Worm (Caenorhabditis elegans): ENCODE measurements around the gene F59B10.3.

Gene F59B10.3

DNA sequence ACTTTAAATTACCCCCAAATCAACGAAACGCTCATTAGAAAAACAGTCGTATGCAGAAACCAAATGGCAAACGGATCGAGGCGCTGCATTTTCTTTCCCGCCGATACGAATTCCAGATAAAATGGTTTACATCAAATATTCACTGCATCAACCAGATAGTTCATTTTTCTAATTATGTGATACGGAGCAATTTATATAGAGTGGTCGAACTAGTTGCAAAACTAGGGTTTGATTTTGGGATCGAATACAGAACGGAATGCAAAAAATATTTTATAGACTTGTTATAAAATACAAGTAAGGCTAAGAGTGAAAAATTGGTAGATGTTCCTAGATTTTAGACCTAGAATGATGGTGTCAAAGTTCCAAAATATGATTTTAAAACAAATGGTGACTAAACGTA lies 9.5 kb downstream of the F59B10.3 start:
- TF ChIP-seq snpc-4 (tag; optimal IDR thresholded peaks at IDR 0.05) (no peak), bed-3 (GFP tag; optimal IDR thresholded peaks at IDR 0.05) (no peak), ceh-39 (tag; optimal IDR thresholded peaks at IDR 0.05) (no peak), mab-5 (tag; optimal IDR thresholded peaks at IDR 0.05) (no peak), blmp-1 (tag; optimal IDR thresholded peaks at IDR 0.05) (no peak), sem-2 (GFP tag; optimal IDR thresholded peaks at IDR 0.05) (no peak), flh-1 (GFP tag; optimal IDR thresholded peaks at IDR 0.05) (no peak), nhr-12 (tag; optimal IDR thresholded peaks at IDR 0.05) (no peak), unc-120 (tag; optimal IDR thresholded peaks at IDR 0.05; ENCODE audit: poor library complexity, severe bottlenecking) (no peak), ceh-83 (GFP tag; optimal IDR thresholded peaks at IDR 0.05) (no peak), nhr-2 (tag; optimal IDR thresholded peaks at IDR 0.05) (no peak), pha-4 (tag; optimal IDR thresholded peaks at IDR 0.05) (no peak), hlh-1 (tag; optimal IDR thresholded peaks at IDR 0.05) (no peak), elt-3 (tag; optimal IDR thresholded peaks at IDR 0.05) (no peak), sptf-1 (tag; optimal IDR thresholded peaks at IDR 0.05) (no peak), ces-1 (GFP tag; optimal IDR thresholded peaks at IDR 0.05) (no peak), lin-32 (GFP tag; optimal IDR thresholded peaks at IDR 0.05) (no peak), cnd-1 (tag; optimal IDR thresholded peaks at IDR 0.05) (no peak), tbx-8 (GFP tag; optimal IDR thresholded peaks at IDR 0.05) (no peak)

DNA sequence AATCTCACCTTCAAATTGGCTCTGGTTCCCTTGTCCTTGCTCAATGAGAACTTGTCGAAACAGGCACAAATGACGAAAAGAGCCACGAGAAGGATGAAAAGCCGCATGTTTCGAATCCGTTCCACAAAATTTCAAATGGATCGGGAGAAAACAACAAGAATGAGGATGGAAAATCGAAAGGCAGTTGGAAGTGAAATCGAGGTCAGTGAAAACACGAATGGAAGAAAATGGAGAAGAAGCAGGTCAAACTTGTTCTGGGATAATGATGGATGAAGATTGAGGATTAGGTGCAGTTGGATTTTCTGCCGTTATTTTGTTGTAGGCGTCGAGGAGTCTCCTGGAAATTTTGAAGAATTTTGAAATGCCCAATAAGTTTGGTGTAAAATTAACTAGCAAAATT lies 12.7 kb downstream of the F59B10.3 start:
- TF ChIP-seq nhr-12 (tag; optimal IDR thresholded peaks at IDR 0.05), result no peak
- TF ChIP-seq M03D4.4 (tag; optimal IDR thresholded peaks at IDR 0.05), result no peak
- no peak for TF ChIP-seq sem-2 (GFP tag; optimal IDR thresholded peaks at IDR 0.05)
- TF ChIP-seq bed-3 (GFP tag; optimal IDR thresholded peaks at IDR 0.05), result no peak
- TF ChIP-seq snpc-4 (tag; optimal IDR thresholded peaks at IDR 0.05), result no peak
- TF ChIP-seq ceh-83 (GFP tag; optimal IDR thresholded peaks at IDR 0.05), result no peak
- no peak for TF ChIP-seq lsy-2 (tag; optimal IDR thresholded peaks at IDR 0.05)

DNA sequence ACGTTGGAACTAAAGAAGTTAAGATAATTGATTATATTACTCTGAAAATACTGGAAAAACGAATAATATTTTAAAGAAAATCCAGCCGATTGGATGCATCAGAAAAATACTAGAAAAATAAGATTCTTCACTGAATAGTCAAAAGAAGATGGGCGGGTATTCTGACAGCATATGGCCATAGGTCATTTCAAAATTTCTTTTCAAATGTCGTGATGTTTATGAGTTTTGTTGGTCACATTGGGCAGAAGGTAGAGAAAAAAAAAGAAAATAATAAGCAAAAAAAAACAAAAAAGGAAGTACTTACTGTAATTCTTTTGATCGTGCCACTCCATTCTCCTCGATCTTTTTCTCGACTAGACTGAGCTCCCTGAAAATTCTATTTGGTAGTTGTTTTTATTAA lies 13.2 kb downstream of the F59B10.3 start, which contains the start of gene F59B10.5:
F59B10.5 (minus strand) TSS at position 101 of the 400 bp plus-strand sequence.
- no peak for TF ChIP-seq nhr-12 (tag; optimal IDR thresholded peaks at IDR 0.05)
- no peak for TF ChIP-seq ceh-43 (GFP tag; optimal IDR thresholded peaks at IDR 0.05)
- TF ChIP-seq zip-8 (tag; optimal IDR thresholded peaks at IDR 0.05), result no peak
- TF ChIP-seq ztf-11 (tag; optimal IDR thresholded peaks at IDR 0.05), result no peak
- TF ChIP-seq bed-3 (GFP tag; optimal IDR thresholded peaks at IDR 0.05), result no peak
- no peak for TF ChIP-seq sptf-1 (tag; optimal IDR thresholded peaks at IDR 0.05)
- TF ChIP-seq lin-32 (GFP tag; optimal IDR thresholded peaks at IDR 0.05), result no peak
- TF ChIP-seq ces-1 (GFP tag; optimal IDR thresholded peaks at IDR 0.05), result no peak

DNA sequence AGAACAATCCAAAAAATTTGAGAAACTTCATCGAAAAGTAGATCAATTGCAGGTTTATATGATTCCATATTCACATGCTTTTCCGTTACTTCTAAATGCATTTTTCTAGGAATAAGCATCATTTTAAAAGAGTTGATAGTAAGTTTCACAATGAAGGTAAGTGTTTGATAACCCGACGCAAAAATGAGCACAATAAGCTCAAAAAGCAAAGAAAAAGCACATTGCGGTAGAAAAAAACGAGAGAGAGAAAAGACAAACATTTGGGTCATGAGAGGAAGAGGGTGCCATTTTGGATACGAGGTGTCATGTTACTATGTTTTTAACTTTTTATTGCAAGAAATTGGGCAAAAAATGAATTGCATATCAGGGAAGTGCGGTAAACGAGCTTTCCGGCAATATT lies 14.0 kb downstream of the F59B10.3 start, which contains the start of gene F59B10.6:
F59B10.6 (minus strand) TSS at position 101 of the 400 bp plus-strand sequence.
- TF ChIP-seq tbx-8 (GFP tag; optimal IDR thresholded peaks at IDR 0.05) (no peak), lin-32 (GFP tag; optimal IDR thresholded peaks at IDR 0.05) (no peak), elt-1 (tag; optimal IDR thresholded peaks at IDR 0.05; ENCODE audit: borderline replicate concordance, insufficient read depth) (no peak), pha-4 (tag; optimal IDR thresholded peaks at IDR 0.05) (no peak), ham-2 (GFP tag; optimal IDR thresholded peaks at IDR 0.05) (no peak), zip-8 (tag; optimal IDR thresholded peaks at IDR 0.05) (no peak), mep-1 (tag; optimal IDR thresholded peaks at IDR 0.05) (no peak), mls-2 (tag; optimal IDR thresholded peaks at IDR 0.05) (no peak)

DNA sequence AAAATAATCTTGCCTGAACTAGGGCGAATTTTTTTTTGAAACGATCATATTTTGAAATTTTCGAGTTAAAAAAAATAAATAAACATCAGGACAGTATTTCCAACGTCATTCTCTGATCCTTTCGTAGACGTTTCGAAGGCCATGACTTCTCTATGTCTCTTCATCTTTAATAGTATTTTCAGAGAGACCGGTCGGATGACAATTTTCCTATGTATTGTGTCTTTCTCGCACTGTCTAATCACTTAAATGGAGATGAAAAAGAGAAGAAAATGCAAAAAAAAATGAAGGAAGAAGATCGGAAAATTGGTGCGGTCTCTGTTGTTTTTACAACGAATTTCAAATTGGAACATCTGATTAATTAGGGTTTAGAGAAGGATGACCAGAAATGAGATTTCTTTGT lies 14.8 kb downstream of the F59B10.3 start:
- TF ChIP-seq nhr-237 (tag; optimal IDR thresholded peaks at IDR 0.05) (no peak), drap-1 (GFP tag; optimal IDR thresholded peaks at IDR 0.05) (no peak), nhr-28 (tag; optimal IDR thresholded peaks at IDR 0.05) (no peak)

DNA sequence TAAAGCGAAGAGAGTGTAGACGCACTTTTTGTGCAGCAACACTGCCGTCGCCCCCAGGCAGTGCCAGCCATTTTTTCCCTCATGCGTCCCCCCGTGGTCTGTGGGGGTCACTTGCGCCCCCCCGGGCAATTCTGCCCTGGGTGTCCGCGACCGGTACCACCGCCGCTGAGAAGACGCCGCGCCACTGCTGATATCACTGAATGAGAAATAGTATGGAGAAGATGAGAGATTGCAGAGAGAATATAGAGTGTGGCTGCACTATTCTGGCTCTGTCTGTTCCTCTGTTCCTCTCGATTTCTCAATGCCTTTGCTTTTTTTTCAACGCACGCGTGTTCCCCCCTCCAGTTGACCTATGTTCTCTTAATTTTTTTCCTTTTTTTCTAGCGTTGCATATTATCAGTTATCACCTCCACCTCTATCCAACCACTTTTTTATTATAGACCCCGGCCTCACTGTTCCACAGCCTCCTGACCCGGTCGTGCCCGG lies 17.4 kb downstream of the F59B10.3 start, which contains the start of gene mab-10:
mab-10 (plus strand) TSS at position 436 of the 486 bp plus-strand sequence.
- no peak for TF ChIP-seq unc-120 (tag; optimal IDR thresholded peaks at IDR 0.05; ENCODE audit: poor library complexity, severe bottlenecking)
- no peak for TF ChIP-seq nhr-76 (tag; optimal IDR thresholded peaks at IDR 0.05)
- TF ChIP-seq snpc-4 (tag; optimal IDR thresholded peaks at IDR 0.05), result no peak
- no peak for TF ChIP-seq nhr-2 (tag; optimal IDR thresholded peaks at IDR 0.05)
- no peak for TF ChIP-seq cnd-1 (tag; optimal IDR thresholded peaks at IDR 0.05)
- no peak for TF ChIP-seq pha-4 (tag; optimal IDR thresholded peaks at IDR 0.05)
- no peak for TF ChIP-seq blmp-1 (tag; optimal IDR thresholded peaks at IDR 0.05)
- TF ChIP-seq ces-1 (GFP tag; optimal IDR thresholded peaks at IDR 0.05), result no peak
- TF ChIP-seq lin-32 (GFP tag; optimal IDR thresholded peaks at IDR 0.05), result no peak
- TF ChIP-seq nhr-237 (tag; optimal IDR thresholded peaks at IDR 0.05), result no peak
